Fruit fly (Drosophila melanogaster): Measurements from ENCODE around the gene Ubc6.

Gene Ubc6

DNA sequence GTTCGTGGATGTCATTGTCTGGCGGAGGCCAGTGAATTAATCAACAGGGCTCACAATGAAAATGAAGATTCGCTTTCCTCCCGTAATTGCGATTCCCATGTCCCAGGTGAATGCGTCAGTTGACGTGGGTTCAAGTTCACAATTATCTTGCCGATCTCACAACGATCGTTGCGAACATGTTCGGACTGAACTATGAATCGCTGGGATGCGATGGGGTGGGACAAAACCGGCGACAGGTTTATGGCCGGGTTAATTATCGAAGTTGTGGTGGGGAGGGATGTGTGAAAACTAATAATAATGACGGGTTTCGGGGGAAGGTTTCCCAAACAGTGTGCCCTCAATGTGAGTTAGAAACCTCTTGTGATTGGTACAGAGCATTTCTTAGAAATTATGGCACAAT lies 7.6 kb upstream of the Ubc6 start:
- TF ChIP-seq h (optimal IDR thresholded peaks at IDR 0.05) (no peak), Sin3A (optimal IDR thresholded peaks at IDR 0.05) (no peak), psq (optimal IDR thresholded peaks at IDR 0.05) (no peak), Myc (optimal IDR thresholded peaks at IDR 0.05) (no peak), ttk (optimal IDR thresholded peaks at IDR 0.05) (no peak)

DNA sequence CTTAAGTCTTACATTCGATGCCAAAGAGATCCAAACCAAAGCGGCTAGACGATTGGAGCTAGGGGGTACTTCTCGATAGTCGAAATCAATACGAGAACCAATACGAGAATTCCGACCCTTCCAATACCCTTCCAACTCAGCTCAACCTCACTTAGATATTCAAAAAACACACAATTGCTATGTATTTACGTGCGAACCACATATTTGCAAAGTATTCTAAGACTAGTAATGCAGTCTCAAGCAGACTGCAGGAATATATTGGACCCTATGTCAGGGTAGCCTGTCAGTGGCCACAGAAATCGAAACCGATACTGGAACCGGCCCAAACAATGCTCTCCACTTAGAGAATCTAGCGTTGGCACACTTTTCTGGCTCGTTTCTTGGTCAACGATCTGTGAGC lies 5.3 kb upstream of the Ubc6 start:
- TF ChIP-seq insv (optimal IDR thresholded peaks at IDR 0.05) (no peak), Sin3A (optimal IDR thresholded peaks at IDR 0.05) (no peak), Myc (optimal IDR thresholded peaks at IDR 0.05) (no peak), psq (optimal IDR thresholded peaks at IDR 0.05) (no peak), ttk (optimal IDR thresholded peaks at IDR 0.05) (no peak), h (optimal IDR thresholded peaks at IDR 0.05) (no peak)

DNA sequence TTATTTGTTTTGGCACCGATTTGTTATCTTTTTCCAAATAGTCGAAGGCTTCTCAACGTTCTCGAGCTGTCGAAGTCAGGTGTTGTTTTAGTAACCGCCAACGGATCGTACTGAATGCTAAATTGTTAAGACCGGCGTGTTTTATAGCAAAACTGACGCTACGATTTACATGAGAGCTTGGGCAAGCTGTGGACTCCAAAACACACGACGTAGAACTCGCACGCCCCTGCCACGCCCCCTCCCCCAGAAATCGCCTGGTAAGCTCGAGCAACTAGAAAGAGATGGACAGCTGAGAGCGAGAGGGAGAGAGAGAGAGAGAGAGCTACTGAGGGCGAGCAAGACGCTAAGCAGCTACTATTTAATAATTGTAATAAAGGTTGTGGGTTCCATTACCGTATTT lies 2.7 kb upstream of the Ubc6 start, which contains the start of gene Jhbp3:
Jhbp3 (minus strand) TSS at position 101 of the 400 bp plus-strand sequence.
- TF ChIP-seq psq (optimal IDR thresholded peaks at IDR 0.05) (no peak), ttk (optimal IDR thresholded peaks at IDR 0.05) (no peak), Myc (optimal IDR thresholded peaks at IDR 0.05) (no peak), insv (optimal IDR thresholded peaks at IDR 0.05) (no peak), h (optimal IDR thresholded peaks at IDR 0.05) (no peak), Sin3A (optimal IDR thresholded peaks at IDR 0.05) (no peak)

DNA sequence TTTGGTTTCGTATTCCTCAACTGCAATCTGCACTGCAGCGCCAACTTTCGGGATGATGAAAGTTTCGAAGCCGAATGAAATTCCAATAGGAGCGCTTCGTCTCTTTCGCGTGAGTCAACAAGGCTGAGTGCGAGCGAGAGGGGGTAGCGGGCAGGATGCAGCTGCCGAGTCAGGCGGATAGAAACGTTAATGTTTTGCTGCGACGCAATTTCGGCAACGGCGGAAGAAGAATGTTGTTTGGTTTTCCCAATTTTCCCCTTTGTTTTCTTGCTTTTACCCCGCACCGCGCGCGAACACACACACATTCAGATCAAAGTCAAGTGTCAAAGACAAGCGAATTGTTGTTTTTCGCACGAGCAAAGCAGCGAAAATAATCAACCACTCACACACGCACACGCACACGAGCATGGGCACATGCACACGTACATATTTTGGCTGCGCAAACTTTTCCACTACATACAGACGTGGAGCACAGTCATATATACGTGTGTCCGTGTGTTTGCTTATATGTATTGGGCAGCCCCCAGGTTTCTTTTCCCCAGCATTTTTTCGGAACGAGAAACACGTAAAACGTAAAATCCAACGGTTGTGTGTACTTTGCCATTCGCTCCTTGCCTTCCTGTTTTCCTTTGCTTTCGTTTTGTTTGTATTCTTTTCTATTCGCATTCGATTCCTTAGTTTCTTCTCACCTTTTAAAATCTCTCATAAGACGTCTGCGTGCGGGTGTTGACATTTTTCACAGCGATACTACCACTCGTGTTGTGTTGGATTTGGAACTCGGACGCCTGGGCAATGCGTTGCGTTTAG lies 515 bp downstream of the Ubc6 start:
- TF ChIP-seq Sin3A (optimal IDR thresholded peaks at IDR 0.05) (no peak), insv (optimal IDR thresholded peaks at IDR 0.05) (no peak), Myc (optimal IDR thresholded peaks at IDR 0.05) (no peak), h (optimal IDR thresholded peaks at IDR 0.05) (no peak), psq (optimal IDR thresholded peaks at IDR 0.05) (no peak), ttk (optimal IDR thresholded peaks at IDR 0.05) (no peak)

DNA sequence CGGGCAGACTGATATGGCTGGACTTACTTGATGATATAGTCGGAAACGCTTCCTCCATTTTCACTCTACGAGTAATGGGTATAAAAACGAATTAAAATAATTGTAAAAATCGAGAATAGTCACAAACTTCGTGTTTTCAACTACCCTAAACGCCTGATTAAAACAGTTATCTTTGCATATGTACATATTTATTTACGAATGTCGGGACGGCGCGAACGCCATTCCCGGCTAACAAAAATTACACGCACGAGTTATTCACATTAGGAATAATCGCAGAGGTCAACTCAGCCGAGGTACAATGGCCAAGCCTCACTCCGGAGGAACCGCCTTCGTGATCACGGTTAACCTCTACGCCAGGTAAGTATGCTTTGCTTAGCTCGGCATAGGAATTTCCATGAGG lies 4.8 kb downstream of the Ubc6 start:
- TF ChIP-seq Myc (optimal IDR thresholded peaks at IDR 0.05) (no peak), Sin3A (optimal IDR thresholded peaks at IDR 0.05) (no peak), psq (optimal IDR thresholded peaks at IDR 0.05) (no peak), insv (optimal IDR thresholded peaks at IDR 0.05) (no peak), h (optimal IDR thresholded peaks at IDR 0.05) (no peak), ttk (optimal IDR thresholded peaks at IDR 0.05) (no peak)

DNA sequence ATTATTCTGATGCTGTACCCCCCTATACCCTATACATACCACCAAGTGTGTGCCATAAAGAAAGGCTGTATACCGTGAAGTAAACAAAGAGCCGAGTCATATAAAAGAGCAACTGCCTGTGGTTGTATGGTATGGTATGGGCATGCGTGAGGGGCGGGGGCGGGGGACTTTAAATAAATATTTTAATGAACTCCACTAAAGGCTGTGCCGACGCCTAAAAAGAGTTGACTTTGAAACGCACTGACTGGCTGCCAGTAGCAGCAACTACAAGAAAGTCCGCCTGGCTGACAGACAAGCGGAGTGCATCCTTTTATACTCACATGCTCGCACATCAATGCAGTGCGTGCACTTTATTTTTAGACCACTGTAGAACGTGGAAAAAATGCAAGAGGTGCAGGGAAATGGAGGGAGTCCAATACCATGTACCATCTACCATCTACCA lies 38.0 kb downstream of the Ubc6 start:
- TF ChIP-seq psq (optimal IDR thresholded peaks at IDR 0.05) = no peak
- TF ChIP-seq insv (optimal IDR thresholded peaks at IDR 0.05) = no peak
- TF ChIP-seq ttk (optimal IDR thresholded peaks at IDR 0.05) = no peak
- no peak for TF ChIP-seq Sin3A (optimal IDR thresholded peaks at IDR 0.05)
- no peak for TF ChIP-seq h (optimal IDR thresholded peaks at IDR 0.05)
- TF ChIP-seq Myc (optimal IDR thresholded peaks at IDR 0.05) = no peak

DNA sequence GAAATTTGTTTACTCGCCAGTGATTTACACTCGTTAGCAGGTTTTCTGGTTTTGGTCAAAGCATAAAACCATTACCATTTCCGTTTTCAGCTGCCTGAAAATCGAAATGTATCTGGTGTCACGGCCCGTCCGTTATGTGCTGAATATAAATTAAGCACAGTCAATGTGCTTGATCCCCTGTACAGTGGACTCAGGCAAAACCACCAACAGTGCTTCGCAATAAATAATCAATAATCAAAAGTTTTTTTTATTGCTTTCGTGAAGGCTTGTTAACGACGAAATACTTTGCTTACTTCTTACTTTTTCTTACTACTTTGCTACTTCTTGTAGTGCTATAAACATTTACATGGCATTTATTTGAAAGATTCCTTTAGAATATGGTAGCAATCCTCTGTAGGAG lies 39.3 kb downstream of the Ubc6 start:
- no peak for TF ChIP-seq Sin3A (optimal IDR thresholded peaks at IDR 0.05)
- TF ChIP-seq psq (optimal IDR thresholded peaks at IDR 0.05) = no peak
- no peak for TF ChIP-seq h (optimal IDR thresholded peaks at IDR 0.05)
- TF ChIP-seq Myc (optimal IDR thresholded peaks at IDR 0.05) = no peak
- TF ChIP-seq insv (optimal IDR thresholded peaks at IDR 0.05) = no peak
- TF ChIP-seq ttk (optimal IDR thresholded peaks at IDR 0.05) = no peak

DNA sequence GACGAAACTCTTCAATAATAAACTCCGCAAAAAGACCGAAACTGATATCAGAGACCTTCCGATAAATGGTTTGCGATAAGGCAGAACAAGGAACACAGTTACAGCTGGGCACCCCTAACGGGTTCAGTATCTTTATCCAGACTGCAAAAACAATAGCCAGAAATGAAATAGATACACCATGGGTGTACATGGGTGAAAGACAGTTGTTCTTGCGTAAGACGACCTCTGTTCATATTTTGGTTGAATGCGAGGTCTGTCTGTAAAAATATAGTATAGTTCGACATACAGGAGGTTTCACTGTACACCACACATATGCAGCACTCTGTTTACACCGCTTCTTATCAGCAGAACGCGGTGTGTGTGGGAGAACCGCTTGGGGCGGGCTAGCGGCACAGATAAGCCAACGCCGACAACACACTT lies 40.3 kb downstream of the Ubc6 start:
- TF ChIP-seq insv (optimal IDR thresholded peaks at IDR 0.05) = no peak
- no peak for TF ChIP-seq psq (optimal IDR thresholded peaks at IDR 0.05)
- no peak for TF ChIP-seq Myc (optimal IDR thresholded peaks at IDR 0.05)
- no peak for TF ChIP-seq Sin3A (optimal IDR thresholded peaks at IDR 0.05)
- TF ChIP-seq h (optimal IDR thresholded peaks at IDR 0.05) = no peak
- TF ChIP-seq ttk (optimal IDR thresholded peaks at IDR 0.05) = no peak

DNA sequence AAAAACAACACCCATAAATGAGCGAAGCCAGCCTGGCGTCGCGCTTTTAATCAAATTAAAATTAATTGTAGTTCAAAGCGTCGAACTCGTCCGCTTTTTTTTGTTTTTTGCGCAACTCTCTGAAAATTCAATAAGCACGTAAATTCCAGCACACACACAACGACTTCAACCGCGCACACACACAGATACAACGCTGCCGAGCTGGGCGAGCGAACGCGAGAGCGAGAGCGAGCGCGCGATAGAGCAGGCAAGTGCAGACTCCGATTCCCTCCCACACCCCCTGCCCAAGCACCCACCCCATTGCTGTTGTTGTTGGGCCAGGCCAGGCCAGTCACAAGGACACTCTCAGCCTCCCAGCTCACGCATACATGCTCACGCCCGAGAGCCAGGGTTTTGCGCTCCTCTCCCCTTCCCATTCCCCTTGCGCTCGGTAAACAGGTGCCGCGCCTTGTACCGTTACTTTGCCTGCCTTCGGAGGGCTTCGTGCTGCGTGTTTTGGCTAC lies 41.6 kb downstream of the Ubc6 start:
- TF ChIP-seq Sin3A (optimal IDR thresholded peaks at IDR 0.05) (no peak), Myc (optimal IDR thresholded peaks at IDR 0.05) (no peak), ttk (optimal IDR thresholded peaks at IDR 0.05) (no peak), insv (optimal IDR thresholded peaks at IDR 0.05) (no peak), h (optimal IDR thresholded peaks at IDR 0.05) (no peak), psq (optimal IDR thresholded peaks at IDR 0.05) (no peak)

DNA sequence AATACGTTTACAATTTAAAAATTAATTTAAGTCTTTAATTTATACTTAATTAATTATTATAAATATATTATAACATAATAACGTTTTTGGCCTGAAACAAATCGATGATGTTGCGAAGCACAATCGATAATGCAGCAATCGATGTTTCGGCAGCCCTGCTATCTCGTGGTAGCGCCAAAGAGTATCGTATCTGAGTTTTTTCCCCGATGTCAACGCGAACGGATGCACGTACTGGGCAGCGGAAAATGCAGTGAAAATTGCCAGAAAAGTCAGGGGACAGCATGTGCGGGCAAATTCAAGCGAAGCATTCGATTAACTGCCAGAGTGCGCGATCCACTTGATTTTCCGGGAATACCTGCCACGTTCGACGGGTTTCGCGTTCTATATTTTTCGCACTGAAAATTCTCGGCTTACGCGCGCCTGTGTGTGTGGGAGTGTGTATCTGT lies 42.1 kb downstream of the Ubc6 start, which contains the start of gene Cdep:
Cdep (plus strand) TSS at position 188 of the 446 bp plus-strand sequence.
- TF ChIP-seq Sin3A (optimal IDR thresholded peaks at IDR 0.05) = no peak
- TF ChIP-seq ttk (optimal IDR thresholded peaks at IDR 0.05) = no peak
- no peak for TF ChIP-seq Myc (optimal IDR thresholded peaks at IDR 0.05)
- TF ChIP-seq h (optimal IDR thresholded peaks at IDR 0.05) = no peak
- no peak for TF ChIP-seq psq (optimal IDR thresholded peaks at IDR 0.05)
- TF ChIP-seq insv (optimal IDR thresholded peaks at IDR 0.05) = no peak

DNA sequence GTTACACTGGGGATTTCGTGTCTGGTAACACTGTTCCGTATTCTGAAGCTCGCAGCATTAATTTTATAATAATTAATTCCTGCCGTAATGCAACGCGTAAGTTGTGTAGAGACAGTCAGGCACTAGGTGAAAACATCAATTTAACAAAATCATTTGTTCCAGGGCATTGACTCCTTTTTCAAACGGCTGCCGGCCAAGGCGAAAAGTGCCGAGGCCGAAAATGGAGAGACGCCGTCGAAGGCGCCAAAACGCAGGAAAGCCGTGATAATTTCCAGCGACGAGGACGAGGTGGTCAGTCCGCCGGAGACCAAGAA lies 45.9 kb downstream of the Ubc6 start:
- no peak for TF ChIP-seq Sin3A (optimal IDR thresholded peaks at IDR 0.05)
- TF ChIP-seq psq (optimal IDR thresholded peaks at IDR 0.05) = no peak
- TF ChIP-seq h (optimal IDR thresholded peaks at IDR 0.05) = no peak
- no peak for TF ChIP-seq Myc (optimal IDR thresholded peaks at IDR 0.05)
- TF ChIP-seq insv (optimal IDR thresholded peaks at IDR 0.05) = no peak
- TF ChIP-seq ttk (optimal IDR thresholded peaks at IDR 0.05) = no peak

DNA sequence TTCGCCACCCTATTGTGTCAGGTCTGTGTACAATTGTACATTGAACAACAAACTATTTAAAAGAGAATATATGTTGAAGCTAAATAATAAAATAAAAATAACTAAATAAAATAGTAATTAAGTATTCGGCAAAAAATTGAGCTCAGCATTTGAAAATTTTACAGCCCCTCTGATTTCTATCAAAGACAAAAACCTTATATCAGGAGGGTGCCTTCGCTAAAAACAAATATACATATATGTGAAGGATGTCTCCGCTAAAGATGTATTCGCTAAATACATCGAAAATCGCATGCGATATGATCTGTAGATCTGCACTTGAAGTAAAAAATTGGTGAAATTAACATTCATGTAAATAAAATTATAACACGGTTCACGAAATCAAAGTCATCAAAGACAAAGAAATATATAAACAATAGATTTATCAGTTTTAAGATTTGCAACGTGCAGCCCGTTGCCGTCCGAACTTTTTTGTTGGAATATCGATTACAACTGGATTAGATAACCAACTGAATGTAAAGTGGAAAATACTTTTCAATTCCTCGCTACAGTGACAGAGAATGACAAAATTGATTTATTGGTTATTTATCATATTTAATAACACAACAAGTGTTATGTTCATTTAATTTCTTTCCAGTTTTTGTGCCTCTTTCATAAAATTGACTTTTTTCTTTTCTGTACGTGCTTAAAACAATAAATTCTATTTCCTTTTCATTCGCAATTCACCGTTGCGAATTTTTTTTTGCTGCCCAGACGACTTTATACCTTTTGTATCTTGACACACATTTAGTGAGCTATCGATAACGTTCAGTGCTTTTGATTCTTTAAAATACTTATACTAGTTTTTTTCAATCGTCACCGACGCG lies 46.5 kb downstream of the Ubc6 start, which contains the start of gene Gnf1:
Gnf1 (plus strand) TSS at position 859 of the 863 bp plus-strand sequence.
- TF ChIP-seq Sin3A (optimal IDR thresholded peaks at IDR 0.05) = no peak
- TF ChIP-seq insv (optimal IDR thresholded peaks at IDR 0.05) = no peak
- TF ChIP-seq Myc (optimal IDR thresholded peaks at IDR 0.05) = no peak
- no peak for TF ChIP-seq h (optimal IDR thresholded peaks at IDR 0.05)
- TF ChIP-seq psq (optimal IDR thresholded peaks at IDR 0.05) = no peak
- TF ChIP-seq ttk (optimal IDR thresholded peaks at IDR 0.05) = no peak
